Fruit fly (Drosophila melanogaster) Kc167 (cell line): ENCODE results near the gene CG5011.

Experiments used
- Myc ChIP-seq: fragments of >200 bp; optimal IDR thresholded peaks from 2 replicates; lab custom pipeline; 2017; ENCODE audit warnings: missing external identifiers
- h ChIP-seq: fragments of >200 bp; optimal IDR thresholded peaks from 3 replicates; lab custom pipeline; 2018; ENCODE audit warnings: missing external identifiers

- TF ChIP-seq h (lab: Kevin White, UChicago): no peak
- no peak for TF ChIP-seq Myc (lab: Kevin White, UChicago)
Observed at dm6 chr2L:1169867-1170415, 30.5 kb upstream of the CG5011 start, which contains the start of the genes CG31922 and Plap.
